Worm (Caenorhabditis elegans) whole organism, young adult: ENCODE results near the gene F21D9.4.

Experiments
- B0261.1 ChIP-seq: sonication (generic microtip); optimal IDR thresholded peaks from 2 replicates; lab custom pipeline; 2016; ENCODE audit warnings: mild to moderate bottlenecking, missing genetic modification characterization, moderate library complexity, missing compliant biosample characterization
- B0336.3 ChIP-seq: fragments of 200-800 bp; sonication (Bioruptor generic); IDR thresholded peaks from 2 replicates; pipeline ENCODE4 v1.3.6; 2022; ENCODE audit warnings: missing genetic modification characterization, missing compliant biosample characterization
- C06A6.2 ChIP-seq: fragments of 200-800 bp; sonication (Bioruptor generic); conservative IDR thresholded peaks from 2 replicates; pipeline ENCODE4 v1.3.6; 2022; ENCODE audit warnings: missing genetic modification characterization, missing compliant biosample characterization
- T07F8.4 ChIP-seq: sonication (generic microtip); optimal IDR thresholded peaks from 2 replicates; lab custom pipeline; 2016; ENCODE audit warnings: mild to moderate bottlenecking, missing genetic modification characterization, moderate library complexity, missing compliant biosample characterization
- Y53F4B.3 ChIP-seq: fragments of 200-800 bp; sonication (Bioruptor generic); IDR thresholded peaks from 2 replicates; pipeline ENCODE4 v1.3.6; 2022; ENCODE audit warnings: missing genetic modification reagents, missing genetic modification characterization, missing compliant biosample characterization
- Y56A3A.18 ChIP-seq: fragments of 200-800 bp; sonication (Bioruptor generic); IDR thresholded peaks from 2 replicates; pipeline ENCODE4 v1.3.6; 2022; ENCODE audit warnings: missing genetic modification reagents, missing genetic modification characterization, missing compliant biosample characterization
- Y79H2A.3 ChIP-seq: fragments of 200-800 bp; sonication (Bioruptor generic); conservative IDR thresholded peaks from 2 replicates; pipeline ENCODE4 v1.3.6; 2022; ENCODE audit warnings: missing genetic modification reagents, missing genetic modification characterization, missing compliant biosample characterization
- ZK185.1 ChIP-seq: sonication (generic microtip); optimal IDR thresholded peaks from 2 replicates; lab custom pipeline; 2016; ENCODE audit warnings: mild to moderate bottlenecking, missing genetic modification characterization, missing compliant biosample characterization; ENCODE audit not compliant: poor library complexity, severe bottlenecking
- akir-1 ChIP-seq: fragments of 200-800 bp; sonication (Bioruptor generic); optimal IDR thresholded peaks from 2 replicates; lab custom pipeline; 2018; ENCODE audit warnings: mild to moderate bottlenecking, missing genetic modification characterization, moderate library complexity, missing compliant biosample characterization
- aptf-3 ChIP-seq: fragments of 200-800 bp; sonication (Bioruptor generic); IDR thresholded peaks from 2 replicates; pipeline ENCODE4 v1.3.6; 2022; ENCODE audit warnings: missing genetic modification characterization, missing compliant biosample characterization
- atf-7 ChIP-seq: sonication (generic microtip); optimal IDR thresholded peaks from 2 replicates; lab custom pipeline; 2017; ENCODE audit warnings: mild to moderate bottlenecking, missing genetic modification characterization, missing compliant biosample characterization
- ccch-3 ChIP-seq: fragments of 200-800 bp; sonication (Bioruptor generic); optimal IDR thresholded peaks from 2 replicates; lab custom pipeline; 2018; ENCODE audit warnings: mild to moderate bottlenecking, missing genetic modification characterization, missing compliant biosample characterization
- cebp-2 ChIP-seq: fragments of 200-800 bp; sonication (Bioruptor generic); IDR thresholded peaks from 2 replicates; pipeline ENCODE4 v1.3.6; 2022; ENCODE audit warnings: missing genetic modification characterization, missing compliant biosample characterization
- ceh-40 ChIP-seq: fragments of 200-800 bp; sonication (Bioruptor generic); IDR thresholded peaks from 2 replicates; pipeline ENCODE4 v1.3.6; 2022; ENCODE audit warnings: missing genetic modification characterization, missing compliant biosample characterization
- dox-1 ChIP-seq: fragments of 200-800 bp; sonication (Bioruptor generic); IDR thresholded peaks from 2 replicates; pipeline ENCODE4 v1.3.6; 2022; ENCODE audit warnings: missing genetic modification reagents, missing genetic modification characterization, missing compliant biosample characterization
- dpl-1 ChIP-seq: fragments of 150-350 bp; optimal IDR thresholded peaks from 2 replicates; lab custom pipeline; 2014; ENCODE audit warnings: missing biosample characterization, missing genetic modification reagents, missing genetic modification characterization
- egl-44 ChIP-seq: fragments of 200-800 bp; sonication (Bioruptor generic); IDR thresholded peaks from 2 replicates; pipeline ENCODE4 v1.3.6; 2022; ENCODE audit warnings: missing genetic modification reagents, missing genetic modification characterization, missing compliant biosample characterization
- egrh-3 ChIP-seq: fragments of 200-800 bp; sonication (Bioruptor generic); IDR thresholded peaks from 2 replicates; pipeline ENCODE4 v1.3.6; 2022; ENCODE audit warnings: missing genetic modification reagents, missing genetic modification characterization, missing compliant biosample characterization
- ets-4 ChIP-seq: fragments of 200-800 bp; sonication (Bioruptor generic); optimal IDR thresholded peaks from 2 replicates; lab custom pipeline; 2018; ENCODE audit warnings: mild to moderate bottlenecking, missing genetic modification characterization, missing compliant biosample characterization
- hlh-12 ChIP-seq: sonication (generic microtip); optimal IDR thresholded peaks from 2 replicates; lab custom pipeline; 2016; ENCODE audit warnings: missing genetic modification characterization, missing compliant biosample characterization
- hrde-1 ChIP-seq: sonication (generic microtip); optimal IDR thresholded peaks from 2 replicates; lab custom pipeline; 2016; ENCODE audit warnings: missing genetic modification characterization, mild to moderate bottlenecking, missing compliant biosample characterization, moderate library complexity, missing genotype, missing genetic modification reagents, borderline replicate concordance
- let-607 ChIP-seq, 2 experiments: fragments of 200-800 bp in 1 of 2; sonication (Bioruptor generic) in 1 of 2; sonication (generic microtip) in 1 of 2; optimal IDR thresholded peaks; 2 replicates each; lab custom pipeline; 2016 to 2018; ENCODE audit warnings: mild to moderate bottlenecking in 2 of 2, missing compliant biosample characterization in 2 of 2, missing genetic modification characterization in 2 of 2, moderate library complexity in 2 of 2, missing genotype in 1 of 2
- lin-26 ChIP-seq: fragments of 200-800 bp; sonication (Bioruptor generic); IDR thresholded peaks from 2 replicates; pipeline ENCODE4 v1.3.6; 2022; ENCODE audit warnings: missing genetic modification reagents, missing genetic modification characterization, missing compliant biosample characterization
- lsl-1 ChIP-seq: fragments of 200-800 bp; sonication (Bioruptor generic); optimal IDR thresholded peaks from 2 replicates; lab custom pipeline; 2018; ENCODE audit warnings: mild to moderate bottlenecking, missing genetic modification characterization, moderate library complexity, missing compliant biosample characterization
- madf-6 ChIP-seq: fragments of 200-800 bp; sonication (Bioruptor generic); IDR thresholded peaks from 2 replicates; pipeline ENCODE4 v1.3.6; 2022; ENCODE audit warnings: missing genetic modification reagents, missing genetic modification characterization, missing compliant biosample characterization
- madf-8 ChIP-seq: fragments of 200-800 bp; sonication (Bioruptor generic); conservative IDR thresholded peaks from 2 replicates; pipeline ENCODE4 v1.3.6; 2022; ENCODE audit warnings: missing genetic modification reagents, missing genetic modification characterization, missing compliant biosample characterization
- mes-4 ChIP-seq: sonication (generic microtip); optimal IDR thresholded peaks from 2 replicates; lab custom pipeline; 2016; ENCODE audit warnings: missing genotype, missing genetic modification characterization, missing compliant biosample characterization
- mxl-1 ChIP-seq: sonication (generic microtip); optimal IDR thresholded peaks from 2 replicates; lab custom pipeline; 2016; ENCODE audit warnings: missing genetic modification characterization, missing compliant biosample characterization
- nfyb-1 ChIP-seq: fragments of 200-800 bp; sonication (Bioruptor generic); IDR thresholded peaks from 2 replicates; pipeline ENCODE4 v1.3.6; 2022; ENCODE audit warnings: missing genetic modification reagents, missing genetic modification characterization, missing compliant biosample characterization
- nhr-27 ChIP-seq: fragments of 200-800 bp; sonication (Bioruptor generic); optimal IDR thresholded peaks from 2 replicates; lab custom pipeline; 2018; ENCODE audit warnings: mild to moderate bottlenecking, missing genetic modification characterization, moderate library complexity, missing compliant biosample characterization
- nhr-80 ChIP-seq: sonication (generic microtip); optimal IDR thresholded peaks from 2 replicates; lab custom pipeline; 2016; ENCODE audit warnings: missing genetic modification characterization, missing compliant biosample characterization
- pbrm-1 ChIP-seq: fragments of 200-800 bp; sonication (Bioruptor generic); IDR thresholded peaks from 2 replicates; pipeline ENCODE4 v1.3.6; 2022; ENCODE audit warnings: missing genetic modification reagents, missing genetic modification characterization, missing compliant biosample characterization
- somi-1 ChIP-seq: fragments of 200-800 bp; sonication (Bioruptor generic); optimal IDR thresholded peaks from 2 replicates; lab custom pipeline; 2018; ENCODE audit warnings: mild to moderate bottlenecking, missing genetic modification characterization, missing compliant biosample characterization
- tbp1 ChIP-seq: fragments of 200-800 bp; sonication (Bioruptor generic); optimal IDR thresholded peaks from 2 replicates; lab custom pipeline; 2018; ENCODE audit warnings: mild to moderate bottlenecking, missing genetic modification characterization, missing compliant biosample characterization
- tlf-1 ChIP-seq: fragments of 200-800 bp; sonication (Bioruptor generic); optimal IDR thresholded peaks from 2 replicates; lab custom pipeline; 2018; ENCODE audit warnings: mild to moderate bottlenecking, missing genetic modification characterization, missing compliant biosample characterization
- zim-3 ChIP-seq: sonication (generic microtip); optimal IDR thresholded peaks from 2 replicates; lab custom pipeline; 2017; ENCODE audit warnings: mild to moderate bottlenecking, missing genetic modification characterization, moderate library complexity, missing compliant biosample characterization
- ztf-22 ChIP-seq: fragments of 200-800 bp; sonication (Bioruptor generic); optimal IDR thresholded peaks from 2 replicates; lab custom pipeline; 2018; ENCODE audit warnings: mild to moderate bottlenecking, missing genetic modification characterization, moderate library complexity, missing compliant biosample characterization

F21D9.4 gene

DNA sequence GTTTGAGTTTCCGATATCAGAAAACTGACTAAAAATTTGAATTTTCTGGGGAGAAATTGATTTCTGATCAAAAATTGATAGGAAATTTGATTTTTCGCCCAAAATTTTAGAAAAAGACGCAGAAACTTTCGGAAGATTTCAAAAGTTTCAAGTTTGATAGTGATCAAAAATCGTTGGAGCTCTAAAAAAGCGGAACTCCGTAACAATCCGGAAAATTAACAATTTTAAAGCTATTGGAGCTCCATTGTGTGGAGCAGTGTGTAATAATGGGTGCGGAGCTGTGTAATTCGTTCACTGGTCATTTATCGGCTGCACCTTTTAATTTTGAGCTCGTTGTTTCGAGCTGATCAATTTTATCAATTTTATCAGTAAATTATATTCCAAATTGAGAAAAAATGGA, at the start of gene F21D9.4:
Gene F21D9.4, plus strand, starts transcription at position 301 of the 400 bp plus-strand sequence.
- TF ChIP-seq Y56A3A.18 (GFP tag; lab: Robert Waterston, UW) (no peak), ZK185.1 (tag; lab: Kevin White, UChicago) (no peak), dpl-1 (GFP tag; lab: Kevin White, UChicago) (no peak), nfyb-1 (no peak), hrde-1 (tag; lab: Kevin White, UChicago) (no peak), aptf-3 (GFP tag; lab: Robert Waterston, UW) (no peak), pbrm-1 (no peak), Y53F4B.3 (GFP tag; lab: Robert Waterston, UW) (no peak), somi-1 (no peak), let-607 (tag; optimal IDR thresholded peaks at IDR 0.05; lab: Kevin White, UChicago) (no peak), madf-8 (GFP tag; lab: Robert Waterston, UW) (no peak), T07F8.4 (no peak), mxl-1 (no peak), mes-4 (tag; lab: Kevin White, UChicago) (no peak), Y79H2A.3 (GFP tag; lab: Robert Waterston, UW) (no peak), tlf-1 (GFP tag; lab: Kevin White, UChicago) (no peak), tbp1 (GFP tag; lab: Kevin White, UChicago) (no peak), hlh-12 (tag; lab: Kevin White, UChicago) (no peak), akir-1 (GFP tag; lab: Kevin White, UChicago) (no peak)

DNA sequence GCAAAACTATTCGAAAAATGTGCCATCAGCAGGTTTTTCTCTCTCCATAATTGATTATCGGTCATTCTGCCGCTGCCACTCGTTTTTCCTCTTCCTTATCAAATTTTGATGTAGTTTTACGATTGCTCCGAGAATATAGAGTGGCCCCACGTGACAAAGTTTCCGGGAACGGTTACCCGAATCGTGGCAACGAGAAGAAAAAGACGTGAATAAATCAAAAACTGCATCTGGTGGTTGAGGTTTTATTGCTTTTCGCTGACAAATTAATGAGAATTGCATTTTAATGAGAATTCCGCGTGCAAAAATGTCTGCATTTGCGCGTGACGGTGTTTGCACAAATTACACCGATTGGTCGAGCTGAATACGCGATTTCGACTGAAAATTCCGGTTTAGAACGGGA, 48.2 kb upstream of the F21D9.4 start:
- peak; percentile 62 for TF ChIP-seq ets-4 (GFP tag; lab: Kevin White, UChicago)
- no peak for TF ChIP-seq nhr-27
- TF ChIP-seq lsl-1 (GFP tag; lab: Kevin White, UChicago) = no peak
- TF ChIP-seq ztf-22 (GFP tag; lab: Kevin White, UChicago) = peak; percentile 50
- TF ChIP-seq atf-7 (tag; lab: Kevin White, UChicago) = peak; percentile 42
- TF ChIP-seq tlf-1 (GFP tag; lab: Kevin White, UChicago) = peak; percentile 22
- TF ChIP-seq B0261.1 (tag; lab: Kevin White, UChicago) = no peak
- TF ChIP-seq zim-3 = no peak
- TF ChIP-seq C06A6.2 (GFP tag; lab: Robert Waterston, UW) = no peak
- TF ChIP-seq let-607 (tag; optimal IDR thresholded peaks at IDR 0.05; lab: Kevin White, UChicago) = peak; percentile 59
- TF ChIP-seq Y79H2A.3 (GFP tag; lab: Robert Waterston, UW) = no peak
- 0 out of 2 replicates have a peak, but pooled peaks have one; percentile 32 for TF ChIP-seq egl-44 (GFP tag; lab: Robert Waterston, UW)
- TF ChIP-seq dox-1 = peak; percentile 52; the same call in 1 of the 2 replicates
- TF ChIP-seq nhr-80 (tag; lab: Kevin White, UChicago) = peak; percentile 75
- peak; percentile 53; the same call in 1 of the 2 replicates for TF ChIP-seq B0336.3

DNA sequence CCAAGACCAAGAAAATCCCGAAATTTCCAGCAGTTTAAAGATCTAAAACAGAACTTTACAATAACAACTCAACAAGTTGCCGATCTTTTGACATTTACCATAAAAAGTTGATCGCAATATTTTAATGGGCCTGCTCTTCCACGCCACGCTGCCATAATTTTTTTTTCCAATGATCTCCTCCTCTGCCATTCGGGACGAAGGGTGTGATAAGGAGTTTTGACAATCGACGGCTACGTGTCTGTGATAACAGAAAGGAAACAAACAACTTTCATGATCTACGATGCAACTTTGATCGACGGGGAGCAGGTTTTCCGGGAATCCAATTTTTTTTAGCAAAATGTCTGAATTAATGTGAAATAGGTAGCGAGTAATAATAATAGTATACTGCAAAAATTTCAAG, 46.7 kb upstream of the F21D9.4 start:
- TF ChIP-seq ccch-3 (no peak), let-607 (tag; optimal IDR thresholded peaks at IDR 0.05; lab: Kevin White, UChicago) (peak; percentile 42 to 71), egrh-3 (GFP tag; lab: Robert Waterston, UW) (no peak), Y56A3A.18 (GFP tag; lab: Robert Waterston, UW) (no peak), madf-6 (GFP tag; lab: Robert Waterston, UW) (no peak), ceh-40 (no peak), nhr-80 (tag; lab: Kevin White, UChicago) (peak; percentile 85), cebp-2 (GFP tag; lab: Robert Waterston, UW) (0 out of 2 replicates have a peak, but pooled peaks have one; percentile 20), lin-26 (GFP tag; lab: Robert Waterston, UW) (no peak), B0261.1 (tag; lab: Kevin White, UChicago) (no peak)
